Fruit fly (Drosophila melanogaster): ENCODE results near the gene Mpp6.

The Mpp6 gene

dm6 chr2L:21168295-21169159, 12.4 kb downstream of the Mpp6 start, which contains the start of the genes mAcon1, CG43345 and CG43346 (continued):
- TF ChIP-seq TFAM (GFP tag; optimal IDR thresholded peaks at IDR 0.05) = no peak
- TF ChIP-seq cato (GFP tag; optimal IDR thresholded peaks at IDR 0.05; ENCODE audit: borderline replicate concordance) = peak; percentile 70
- TF ChIP-seq wor (GFP tag; IDR thresholded peaks at IDR 0.05) = no peak
- TF ChIP-seq CG2199 (GFP tag; IDR thresholded peaks at IDR 0.05) = no peak
- peak; percentile 89 for TF ChIP-seq Dad (GFP tag; optimal IDR thresholded peaks at IDR 0.05)
- TF ChIP-seq CG4360 (GFP tag; IDR thresholded peaks at IDR 0.05) = no peak
- TF ChIP-seq jing (GFP tag; optimal IDR thresholded peaks at IDR 0.05) = peak; percentile 52
- peak; percentile 32 for TF ChIP-seq Adf1 (GFP tag; IDR thresholded peaks at IDR 0.05)
- 0 out of 3 replicates have a peak, but pooled peaks have one; percentile 61 for TF ChIP-seq CG11456 (GFP tag; IDR thresholded peaks at IDR 0.05)
- peak; percentile 70 for TF ChIP-seq crc (GFP tag; optimal IDR thresholded peaks at IDR 0.05)
- TF ChIP-seq CG1832 (GFP tag; optimal IDR thresholded peaks at IDR 0.05) = no peak
- peak; percentile 82 for TF ChIP-seq NC2α (GFP tag; optimal IDR thresholded peaks at IDR 0.05)
- TF ChIP-seq tx (GFP tag; optimal IDR thresholded peaks at IDR 0.05) = peak; percentile 83
- peak; percentile 61 for TF ChIP-seq CG10654 (GFP tag; optimal IDR thresholded peaks at IDR 0.05)
- TF ChIP-seq Lpt (GFP tag; optimal IDR thresholded peaks at IDR 0.05) = no peak
- TF ChIP-seq Dfd (GFP tag; optimal IDR thresholded peaks at IDR 0.05) = no peak
- TF ChIP-seq CG12299 (tag; optimal IDR thresholded peaks at IDR 0.05) = peak; percentile 64
- TF ChIP-seq vfl (GFP tag; optimal IDR thresholded peaks at IDR 0.05) = peak; percentile 68
- no peak for TF ChIP-seq CG13894 (tag; optimal IDR thresholded peaks at IDR 0.05)
- TF ChIP-seq Dbx (GFP tag; IDR thresholded peaks at IDR 0.05) = peak; percentile 86
- TF ChIP-seq CG1024 (GFP tag; IDR thresholded peaks at IDR 0.05) = no peak
- peak; percentile 57 for TF ChIP-seq CG7928 (GFP tag; optimal IDR thresholded peaks at IDR 0.05)
- TF ChIP-seq CG12391 (tag; optimal IDR thresholded peaks at IDR 0.05) = peak; percentile 82
- TF ChIP-seq Mrtf (GFP tag; IDR thresholded peaks at IDR 0.05) = no peak
- TF ChIP-seq cwo (GFP tag; optimal IDR thresholded peaks at IDR 0.05) = peak; percentile 68
- TF ChIP-seq pb (GFP tag; optimal IDR thresholded peaks at IDR 0.05) = peak; percentile 83
- peak; percentile 79 for TF ChIP-seq CG11398 (GFP tag; optimal IDR thresholded peaks at IDR 0.05)
- TF ChIP-seq Mad (GFP tag; optimal IDR thresholded peaks at IDR 0.05) = peak; percentile 88
- TF ChIP-seq CG12659 (GFP tag; optimal IDR thresholded peaks at IDR 0.05) = peak; percentile 90
- peak; percentile 86 for TF ChIP-seq chn (GFP tag; optimal IDR thresholded peaks at IDR 0.05)
- TF ChIP-seq NK7.1 (GFP tag; optimal IDR thresholded peaks at IDR 0.05) = peak; percentile 81
- peak; percentile 43 for TF ChIP-seq ATbp (GFP tag; optimal IDR thresholded peaks at IDR 0.05)
- TF ChIP-seq CG12071 (GFP tag; optimal IDR thresholded peaks at IDR 0.05) = no peak
- peak; percentile 73 for TF ChIP-seq CG18262 (tag; optimal IDR thresholded peaks at IDR 0.05)
- peak; percentile 59 for TF ChIP-seq PHDP (tag; optimal IDR thresholded peaks at IDR 0.05)
- peak; percentile 27; the same call in 2 of the 3 replicates for TF ChIP-seq CG14050 (GFP tag; IDR thresholded peaks at IDR 0.05)
- TF ChIP-seq CG3995 (GFP tag; optimal IDR thresholded peaks at IDR 0.05) = peak; percentile 46
- TF ChIP-seq Spps (tag; optimal IDR thresholded peaks at IDR 0.05) = peak; percentile 24
- peak; percentile 47 for TF ChIP-seq Nf-YB (GFP tag; optimal IDR thresholded peaks at IDR 0.05)
- peak; percentile 92 for TF ChIP-seq CG10543 (GFP tag; optimal IDR thresholded peaks at IDR 0.05)
- TF ChIP-seq Xbp1 (GFP tag; optimal IDR thresholded peaks at IDR 0.05) = peak; percentile 84
- 0 out of 2 replicates have a peak, but pooled peaks have one; percentile 30 for TF ChIP-seq toy (GFP tag; IDR thresholded peaks at IDR 0.05)
- peak; percentile 89 for TF ChIP-seq dm (GFP tag; optimal IDR thresholded peaks at IDR 0.05)
- TF ChIP-seq Ravus (GFP tag; IDR thresholded peaks at IDR 0.05) = no peak
- TF ChIP-seq dan (GFP tag; IDR thresholded peaks at IDR 0.05) = no peak
- TF ChIP-seq fru (optimal IDR thresholded peaks at IDR 0.05) = no peak
- 0 out of 2 replicates have a peak, but pooled peaks have one; percentile 33 for TF ChIP-seq CG32772 (GFP tag; IDR thresholded peaks at IDR 0.05)
- no peak; the same call in 1 of the 2 replicates for TF ChIP-seq E2f1 (GFP tag; IDR thresholded peaks at IDR 0.05)
- peak; percentile 78 for TF ChIP-seq CG18619 (GFP tag; optimal IDR thresholded peaks at IDR 0.05)
- TF ChIP-seq CG2202 (tag; optimal IDR thresholded peaks at IDR 0.05) = peak; percentile 54
